Fruit fly (Drosophila melanogaster) whole organism, wandering third instar larva: ENCODE data around the gene CG1896.

ENCODE experiments used
- Dfd ChIP-seq: fragments of >200 bp; optimal IDR thresholded peaks from 2 replicates; lab custom pipeline; 2017; ENCODE audit warnings: missing biosample characterization, missing genetic modification characterization
- GATAd ChIP-seq: sonication (Bioruptor generic); optimal IDR thresholded peaks from 2 replicates; lab custom pipeline; 2016; ENCODE audit warnings: missing biosample characterization, missing genetic modification characterization
- foxo ChIP-seq, 2 experiments: fragments of 200-800 bp; sonication (Bioruptor generic); optimal IDR thresholded peaks; 2 replicates in 1 of 2; 3 replicates in 1 of 2; lab custom pipeline; 2016 to 2017; ENCODE audit warnings: missing biosample characterization in 2 of 2, missing genetic modification characterization in 2 of 2

- TF ChIP-seq GATAd (no peak), foxo (GFP tag; optimal IDR thresholded peaks at IDR 0.05; lab: Kevin White, UChicago) (no peak), Dfd (GFP tag; lab: Kevin White, UChicago) (peak; percentile 50)
Observed at dm6 chr3R:31723206-31723933, 20.7 kb upstream of the CG1896 start.
